Worm (Caenorhabditis elegans) whole organism, midembryonic: ENCODE data around the gene ets-4.

Experiments used
- T22C8.4 ChIP-seq: fragments of 200-800 bp; sonication (Bioruptor generic); IDR thresholded peaks from 2 replicates; pipeline ENCODE4 v1.3.6; 2022; ENCODE audit warnings: missing genetic modification characterization, missing compliant biosample characterization
- flt-1 ChIP-seq: fragments of 200-800 bp; sonication (Bioruptor generic); IDR thresholded peaks from 2 replicates; pipeline ENCODE4 v1.3.6; 2022; ENCODE audit warnings: missing genetic modification characterization, missing compliant biosample characterization
- med-1 ChIP-seq: sonication (generic microtip); optimal IDR thresholded peaks from 2 replicates; lab custom pipeline; 2017; ENCODE audit warnings: missing genetic modification characterization, mild to moderate bottlenecking, missing compliant biosample characterization, antibody characterized with exemption, missing genetic modification reagents; ENCODE audit not compliant: insufficient read depth
- ref-1 ChIP-seq: fragments of 200-800 bp; sonication (Bioruptor generic); conservative IDR thresholded peaks from 2 replicates; pipeline ENCODE4 v1.3.6; 2022; ENCODE audit warnings: missing genetic modification reagents, missing genetic modification characterization, missing compliant biosample characterization
- tab-1 ChIP-seq: fragments of 200-800 bp; sonication (Bioruptor generic); IDR thresholded peaks from 2 replicates; pipeline ENCODE4 v1.3.6; 2022; ENCODE audit warnings: missing genetic modification characterization, missing compliant biosample characterization
- ztf-23 ChIP-seq: fragments of 200-800 bp; sonication (Bioruptor generic); IDR thresholded peaks from 2 replicates; pipeline ENCODE4 v1.3.6; 2022; ENCODE audit warnings: missing genetic modification reagents, missing genetic modification characterization, missing compliant biosample characterization
- ztf-29 ChIP-seq: fragments of 200-800 bp; sonication (Bioruptor generic); IDR thresholded peaks from 2 replicates; pipeline ENCODE4 v1.3.6; 2022; ENCODE audit warnings: missing genetic modification reagents, missing genetic modification characterization, missing compliant biosample characterization

ce11 chrX:6505662-6506061, 13.0 kb upstream of the ets-4 start, which contains the start of gene glr-8:
- TF ChIP-seq ztf-23 (no peak), T22C8.4 (GFP tag; lab: Robert Waterston, UW) (no peak), flt-1 (GFP tag; lab: Robert Waterston, UW) (no peak), ref-1 (no peak), med-1 (no peak), tab-1 (GFP tag; lab: Robert Waterston, UW) (no peak), ztf-29 (no peak)
